Fruit fly (Drosophila melanogaster): ENCODE measurements around the gene Fkbp39.

Fkbp39 gene

dm6 chr3R:15342432-15342925 is 9.5 kb upstream of the Fkbp39 start:
- TF ChIP-seq CG12768 (GFP tag; optimal IDR thresholded peaks at IDR 0.05), result peak; percentile 0
- TF ChIP-seq CG7045 (GFP tag; optimal IDR thresholded peaks at IDR 0.05), result peak; percentile 3
- TF ChIP-seq tj (GFP tag; optimal IDR thresholded peaks at IDR 0.05), result peak; percentile 94
- TF ChIP-seq CG5204 (GFP tag; optimal IDR thresholded peaks at IDR 0.05), result no peak

- TF ChIP-seq bab1 (GFP tag; optimal IDR thresholded peaks at IDR 0.05), result peak; percentile 5
- TF ChIP-seq kay (GFP tag; ENCODE audit: borderline replicate concordance), result no peak
- no peak for TF ChIP-seq CG1620 (GFP tag; optimal IDR thresholded peaks at IDR 0.05)
- peak; percentile 43 for TF ChIP-seq ovo (GFP tag; optimal IDR thresholded peaks at IDR 0.05)
- TF ChIP-seq Hr96 (GFP tag; optimal IDR thresholded peaks at IDR 0.05), result no peak
- TF ChIP-seq CG11617 (GFP tag; optimal IDR thresholded peaks at IDR 0.05), result peak; percentile 1
- no peak for TF ChIP-seq tj (GFP tag; optimal IDR thresholded peaks at IDR 0.05)
- no peak for TF ChIP-seq CG33017 (tag; optimal IDR thresholded peaks at IDR 0.05)
- TF ChIP-seq Clk (GFP tag; optimal IDR thresholded peaks at IDR 0.05), result no peak
- TF ChIP-seq cic (GFP tag; optimal IDR thresholded peaks at IDR 0.05), result no peak
- no peak for TF ChIP-seq cnc (optimal IDR thresholded peaks at IDR 0.05)
- no peak for TF ChIP-seq CG14711 (tag; optimal IDR thresholded peaks at IDR 0.05)
- TF ChIP-seq pad (GFP tag; optimal IDR thresholded peaks at IDR 0.05), result no peak
- no peak for TF ChIP-seq CG12768 (GFP tag; optimal IDR thresholded peaks at IDR 0.05)
- TF ChIP-seq Crg-1 (GFP tag; optimal IDR thresholded peaks at IDR 0.05), result no peak
- TF ChIP-seq CG7101 (tag; optimal IDR thresholded peaks at IDR 0.05), result no peak
These were observed 7.3 kb upstream of the Fkbp39 start, which contains the start of gene SerRS-m for dm6 chr3R:15340052-15340732. TSS of gene SerRS-m (plus strand) at chr3R:15340667.

dm6 chr3R:15339111-15339510 is 6.2 kb upstream of the Fkbp39 start:
- TF ChIP-seq cic (GFP tag; optimal IDR thresholded peaks at IDR 0.05) (no peak), ovo (GFP tag; optimal IDR thresholded peaks at IDR 0.05) (no peak), tj (GFP tag; optimal IDR thresholded peaks at IDR 0.05) (no peak), CG7101 (tag; optimal IDR thresholded peaks at IDR 0.05) (no peak), CG5204 (GFP tag; optimal IDR thresholded peaks at IDR 0.05) (no peak), toe (GFP tag; optimal IDR thresholded peaks at IDR 0.05) (no peak), CG7045 (GFP tag; optimal IDR thresholded peaks at IDR 0.05) (no peak)

dm6 chr3R:15330472-15330871 is 2.5 kb downstream of the Fkbp39 start, which contains the start of gene mRpL9:
TSS of gene mRpL9 (plus strand) at chr3R:15330738.
- TF ChIP-seq Crg-1 (GFP tag; optimal IDR thresholded peaks at IDR 0.05), result no peak
- TF ChIP-seq CG1620 (GFP tag; optimal IDR thresholded peaks at IDR 0.05), result peak; percentile 46
- peak; percentile 30 for TF ChIP-seq bab1 (GFP tag; optimal IDR thresholded peaks at IDR 0.05)
- TF ChIP-seq CG14711 (tag; optimal IDR thresholded peaks at IDR 0.05), result peak; percentile 43
- peak; percentile 57 for TF ChIP-seq CG7101 (tag; optimal IDR thresholded peaks at IDR 0.05)
- TF ChIP-seq Mnt (GFP tag; optimal IDR thresholded peaks at IDR 0.05), result peak; percentile 36

dm6 chr3R:15328083-15328779 is 4.7 kb downstream of the Fkbp39 start, which contains the start of the genes CG6236 and ea:
TSS of gene CG6236 (minus strand) at chr3R:15328269.
TSS of gene ea (plus strand) at chr3R:15328729.
- TF ChIP-seq ovo (GFP tag; optimal IDR thresholded peaks at IDR 0.05) (peak; percentile 43), CG33017 (tag; optimal IDR thresholded peaks at IDR 0.05) (no peak), cnc (optimal IDR thresholded peaks at IDR 0.05) (no peak)

- no peak for TF ChIP-seq ovo (GFP tag; optimal IDR thresholded peaks at IDR 0.05)
- TF ChIP-seq bab1 (GFP tag; optimal IDR thresholded peaks at IDR 0.05), result no peak
- TF ChIP-seq CG12768 (GFP tag; optimal IDR thresholded peaks at IDR 0.05), result no peak
- TF ChIP-seq pad (GFP tag; optimal IDR thresholded peaks at IDR 0.05), result no peak
- TF ChIP-seq Hr96 (GFP tag; optimal IDR thresholded peaks at IDR 0.05), result no peak
- no peak for TF ChIP-seq CG11617 (GFP tag; optimal IDR thresholded peaks at IDR 0.05)
- no peak for TF ChIP-seq CG33017 (tag; optimal IDR thresholded peaks at IDR 0.05)
- no peak for TF ChIP-seq CG7045 (GFP tag; optimal IDR thresholded peaks at IDR 0.05)
- no peak for TF ChIP-seq CG14711 (tag; optimal IDR thresholded peaks at IDR 0.05)
- TF ChIP-seq CG1620 (GFP tag; optimal IDR thresholded peaks at IDR 0.05), result no peak
- TF ChIP-seq kay (GFP tag; ENCODE audit: borderline replicate concordance), result no peak
- no peak for TF ChIP-seq tj (GFP tag; optimal IDR thresholded peaks at IDR 0.05)
- TF ChIP-seq toe (GFP tag; optimal IDR thresholded peaks at IDR 0.05), result no peak
These were observed 12.2 kb downstream of the Fkbp39 start, which contains the start of gene ear for dm6 chr3R:15320747-15321085. TSS of gene ear (plus strand) at chr3R:15320756.

Data from whole organism, adult.